Fruit fly (Drosophila melanogaster): ENCODE measurements around the gene CG32563.

DNA sequence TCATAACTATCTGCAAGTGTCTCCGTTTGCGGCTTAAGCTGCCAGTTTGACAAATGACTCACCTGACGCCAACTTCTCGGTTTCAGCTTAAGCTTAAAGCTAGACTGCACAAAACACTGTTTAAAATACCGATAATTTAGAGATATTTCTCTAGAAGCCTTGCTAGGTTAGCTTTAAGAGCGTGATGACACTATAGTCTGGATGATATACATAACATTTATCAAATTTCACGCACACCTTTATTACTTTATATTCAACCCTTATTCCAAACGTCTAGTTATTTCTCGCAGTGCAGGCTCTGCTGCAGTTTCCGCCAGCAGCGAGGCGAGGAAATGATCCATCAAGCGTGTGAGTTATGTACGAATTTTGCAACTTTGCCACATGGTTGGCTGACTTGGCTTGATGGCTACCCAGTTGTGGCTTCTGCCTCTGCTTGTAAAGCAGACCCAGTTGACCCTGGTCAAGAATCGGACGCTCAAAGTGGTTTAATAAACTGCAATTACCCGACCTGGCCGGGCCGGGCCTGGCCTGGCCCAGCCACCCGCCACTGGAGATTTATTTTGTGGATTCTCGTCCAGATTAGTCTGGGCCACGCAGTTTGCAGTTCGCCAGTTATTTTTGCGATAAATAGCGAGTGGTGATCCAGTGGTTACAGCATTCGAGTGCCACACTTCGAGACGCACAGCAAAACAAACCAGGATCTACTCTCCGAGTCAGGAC, 10.2 kb downstream of the CG32563 start, which contains the start of gene CG12998:
- TF ChIP-seq Clk (GFP tag; optimal IDR thresholded peaks at IDR 0.05) (no peak), bab1 (GFP tag; optimal IDR thresholded peaks at IDR 0.05) (no peak), CG1620 (GFP tag; optimal IDR thresholded peaks at IDR 0.05) (no peak), kay (GFP tag; ENCODE audit: borderline replicate concordance) (no peak), cic (GFP tag; optimal IDR thresholded peaks at IDR 0.05) (no peak), Mnt (GFP tag; optimal IDR thresholded peaks at IDR 0.05) (no peak), Hr96 (GFP tag; optimal IDR thresholded peaks at IDR 0.05) (no peak), CG7045 (GFP tag; optimal IDR thresholded peaks at IDR 0.05) (no peak), CG12768 (GFP tag; optimal IDR thresholded peaks at IDR 0.05) (no peak), cnc (optimal IDR thresholded peaks at IDR 0.05) (no peak), CG33017 (tag; optimal IDR thresholded peaks at IDR 0.05) (no peak), CG11617 (GFP tag; optimal IDR thresholded peaks at IDR 0.05) (no peak), pad (GFP tag; optimal IDR thresholded peaks at IDR 0.05) (no peak), Crg-1 (GFP tag; optimal IDR thresholded peaks at IDR 0.05) (no peak)
